Worm (Caenorhabditis elegans): ENCODE results near the gene R13H4.2.
A peak's percentile ranks its signal among the peaks of the same experiment; 100 is the strongest.

R13H4.2 gene

DNA sequence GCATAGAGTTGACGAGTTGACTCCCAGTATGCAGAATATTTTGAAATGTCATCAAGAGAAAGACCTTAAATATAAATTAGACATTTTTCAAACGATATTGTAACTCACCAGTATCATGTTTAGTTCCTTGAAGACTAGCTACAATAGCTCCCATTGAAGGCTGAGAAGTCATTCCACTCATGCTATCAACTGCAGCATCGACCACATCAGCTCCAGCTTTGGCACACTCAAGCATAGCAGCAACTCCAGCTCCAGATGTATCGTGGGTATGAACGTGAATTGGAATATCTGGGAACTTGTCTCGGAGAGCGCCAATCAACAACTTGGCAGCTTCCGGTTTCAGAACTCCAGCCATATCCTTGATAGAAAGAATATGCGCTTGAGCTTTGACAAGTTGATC lies 16.7 kb upstream of the R13H4.2 start:
- TF ChIP-seq ama-1 (optimal IDR thresholded peaks at IDR 0.05), result peak; percentile 42
- no peak for TF ChIP-seq hmg-11 (tag; optimal IDR thresholded peaks at IDR 0.05)
- TF ChIP-seq pqm-1 (tag; optimal IDR thresholded peaks at IDR 0.05), result no peak
- TF ChIP-seq egl-5 (tag; optimal IDR thresholded peaks at IDR 0.05), result no peak
- TF ChIP-seq nhr-23 (tag; optimal IDR thresholded peaks at IDR 0.05), result no peak
- TF ChIP-seq nhr-76 (tag; optimal IDR thresholded peaks at IDR 0.05), result no peak
- TF ChIP-seq egl-27 (tag; optimal IDR thresholded peaks at IDR 0.05), result no peak
- TF ChIP-seq daf-12 (tag; optimal IDR thresholded peaks at IDR 0.05), result no peak
- no peak for TF ChIP-seq ZK546.5 (tag; optimal IDR thresholded peaks at IDR 0.05)

DNA sequence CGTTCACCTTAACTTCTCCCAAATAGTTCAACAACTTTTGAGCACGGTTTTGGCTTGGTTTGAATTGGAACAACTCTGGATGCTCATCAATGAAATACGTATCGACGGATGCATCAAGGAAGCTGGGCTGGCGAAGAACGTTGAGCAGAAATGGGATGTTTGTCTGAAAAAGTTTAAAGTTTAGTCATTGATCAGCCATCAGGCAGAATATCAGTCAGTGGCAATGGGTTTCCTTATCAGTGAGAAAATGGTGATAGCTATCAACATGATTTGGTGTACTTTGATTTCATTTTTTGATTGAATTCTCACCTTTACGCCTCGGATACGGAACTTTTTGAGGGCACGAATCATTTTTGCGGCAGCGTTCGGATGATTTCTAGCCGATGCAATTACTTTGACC lies 15.6 kb upstream of the R13H4.2 start:
- TF ChIP-seq elt-2 (tag; optimal IDR thresholded peaks at IDR 0.05), result peak; percentile 62
- TF ChIP-seq tbx-2 (tag; optimal IDR thresholded peaks at IDR 0.05), result no peak
- TF ChIP-seq pqm-1 (tag; optimal IDR thresholded peaks at IDR 0.05), result peak; percentile 50
- TF ChIP-seq unc-62 (GFP tag; optimal IDR thresholded peaks at IDR 0.05), result no peak
- peak; percentile 89 for TF ChIP-seq ama-1 (optimal IDR thresholded peaks at IDR 0.05)
- no peak for TF ChIP-seq elt-3 (tag; optimal IDR thresholded peaks at IDR 0.05)
- peak; percentile 34 for TF ChIP-seq nhr-43 (tag; optimal IDR thresholded peaks at IDR 0.05; ENCODE audit: poor library complexity, severe bottlenecking)
- no peak for TF ChIP-seq fkh-10 (GFP tag; optimal IDR thresholded peaks at IDR 0.05)

DNA sequence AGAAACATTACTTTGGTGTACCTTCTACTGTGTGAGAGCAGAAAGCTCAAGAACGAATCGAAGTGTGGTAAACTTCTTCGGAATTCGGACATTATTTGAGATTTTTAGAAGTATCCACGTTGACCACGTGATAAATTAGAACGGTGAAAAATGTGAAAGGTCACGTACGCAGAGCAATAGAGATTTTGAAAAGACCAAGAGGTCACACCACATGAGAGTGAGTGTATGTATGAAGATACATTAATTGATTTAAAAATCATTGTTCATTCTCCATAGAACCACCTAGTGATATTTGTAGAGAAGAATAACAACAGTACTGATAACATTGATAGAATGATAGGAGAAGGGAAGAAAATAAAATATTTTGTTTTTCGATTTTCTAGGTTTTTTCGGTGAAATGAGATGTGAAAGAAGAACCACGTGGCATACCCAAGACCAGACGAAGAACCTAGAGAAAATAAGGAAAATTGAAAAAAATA lies 13.7 kb upstream of the R13H4.2 start, which contains the start of gene pyc-1:
Gene pyc-1 (minus strand): TSS at position 69 of the 479 bp plus-strand sequence.
- TF ChIP-seq nfya-1 (tag; optimal IDR thresholded peaks at IDR 0.05; ENCODE audit: insufficient read depth) (peak; percentile 30), pqm-1 (tag; optimal IDR thresholded peaks at IDR 0.05) (peak; percentile 74), daf-12 (tag; optimal IDR thresholded peaks at IDR 0.05) (no peak), pha-4 (tag; optimal IDR thresholded peaks at IDR 0.05) (peak; percentile 77), jun-1 (tag; optimal IDR thresholded peaks at IDR 0.05) (peak; percentile 56), nhr-77 (tag; optimal IDR thresholded peaks at IDR 0.05) (no peak), lsy-12 (tag; optimal IDR thresholded peaks at IDR 0.05) (peak; percentile 19), ama-1 (optimal IDR thresholded peaks at IDR 0.05) (peak; percentile 59), lin-39 (tag; optimal IDR thresholded peaks at IDR 0.05) (peak; percentile 15), elt-2 (tag; optimal IDR thresholded peaks at IDR 0.05) (peak; percentile 71), mdl-1 (tag; optimal IDR thresholded peaks at IDR 0.05) (no peak), ceh-28 (tag; optimal IDR thresholded peaks at IDR 0.05) (peak; percentile 7), nhr-25 (tag; optimal IDR thresholded peaks at IDR 0.05) (no peak)

DNA sequence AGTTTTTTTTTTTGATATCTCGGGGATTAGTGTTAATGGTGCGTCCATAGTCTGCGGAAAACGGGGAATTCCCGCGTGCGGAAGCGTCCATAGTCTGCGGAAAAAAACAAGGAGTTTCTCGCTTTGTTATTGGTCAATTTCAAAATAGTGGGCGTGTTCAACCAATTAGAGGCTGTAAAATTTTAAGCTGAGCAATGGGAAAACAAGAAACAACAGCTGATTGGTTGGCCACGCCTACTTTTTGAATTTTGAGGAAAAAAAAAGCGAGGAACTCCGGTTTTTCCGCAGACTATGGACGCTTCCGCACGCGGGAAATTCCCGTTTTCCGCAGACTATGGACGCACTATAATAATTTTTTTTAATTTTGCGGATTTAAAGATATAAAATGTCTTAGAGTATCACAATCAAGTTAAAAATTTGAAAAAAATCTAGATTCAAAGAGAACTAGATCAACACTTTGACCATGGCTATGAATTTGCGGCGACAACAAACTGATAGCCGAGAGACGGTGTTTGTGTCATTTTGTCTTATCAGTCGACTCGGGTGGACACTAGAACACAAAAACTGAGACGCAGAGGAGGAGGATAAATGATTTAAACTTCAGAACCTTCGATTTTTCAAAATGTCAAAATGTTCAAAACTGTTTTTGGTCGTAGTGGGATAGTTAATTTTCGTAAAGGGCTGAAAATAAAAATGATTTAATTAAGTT lies 12.9 kb upstream of the R13H4.2 start:
- TF ChIP-seq nfya-1 (tag; optimal IDR thresholded peaks at IDR 0.05; ENCODE audit: insufficient read depth) (peak; percentile 69), pha-4 (tag; optimal IDR thresholded peaks at IDR 0.05) (peak; percentile 7), ama-1 (optimal IDR thresholded peaks at IDR 0.05) (peak; percentile 44)

DNA sequence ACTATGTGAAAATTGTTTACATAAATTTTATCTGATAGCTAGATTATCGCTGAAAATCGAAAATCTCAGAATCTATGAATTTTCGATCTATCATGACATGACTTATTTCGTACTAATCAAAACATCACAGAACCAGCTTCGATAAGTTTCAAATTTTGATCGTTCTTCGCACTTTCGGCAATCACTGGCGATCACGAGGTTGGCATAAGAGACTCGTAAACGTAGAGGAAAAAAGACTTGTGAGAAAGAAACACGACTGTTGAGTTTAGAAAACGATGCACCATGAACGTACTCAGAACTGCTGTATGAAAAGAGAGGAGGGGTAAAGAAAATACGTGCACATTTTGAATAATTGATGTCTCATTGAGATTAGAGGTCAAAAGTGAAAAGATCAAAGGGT lies 12.2 kb upstream of the R13H4.2 start:
- TF ChIP-seq nhr-23 (tag; optimal IDR thresholded peaks at IDR 0.05), result peak; percentile 75
- TF ChIP-seq jun-1 (tag; optimal IDR thresholded peaks at IDR 0.05), result peak; percentile 69
- peak; percentile 84 for TF ChIP-seq pha-4 (tag; optimal IDR thresholded peaks at IDR 0.05)
- TF ChIP-seq elt-2 (tag; optimal IDR thresholded peaks at IDR 0.05), result peak; percentile 94
- peak; percentile 78 for TF ChIP-seq nhr-25 (tag; optimal IDR thresholded peaks at IDR 0.05)
- TF ChIP-seq nhr-11 (tag; optimal IDR thresholded peaks at IDR 0.05), result peak; percentile 67
- TF ChIP-seq pqm-1 (tag; optimal IDR thresholded peaks at IDR 0.05), result peak; percentile 97
- TF ChIP-seq nfya-1 (tag; optimal IDR thresholded peaks at IDR 0.05; ENCODE audit: insufficient read depth), result peak; percentile 85
- peak; percentile 87 for TF ChIP-seq elt-1 (tag; optimal IDR thresholded peaks at IDR 0.05)
- TF ChIP-seq snpc-4 (tag; optimal IDR thresholded peaks at IDR 0.05), result peak; percentile 12
- peak; percentile 83 for TF ChIP-seq ama-1 (optimal IDR thresholded peaks at IDR 0.05)
- no peak for TF ChIP-seq egl-27 (tag; optimal IDR thresholded peaks at IDR 0.05)
- peak; percentile 17 for TF ChIP-seq ztf-4 (tag; optimal IDR thresholded peaks at IDR 0.05)
- no peak for TF ChIP-seq tbx-2 (tag; optimal IDR thresholded peaks at IDR 0.05)
- TF ChIP-seq elt-3 (tag; optimal IDR thresholded peaks at IDR 0.05), result peak in 1 of 3 experiments; percentile 19
- no peak for TF ChIP-seq nhr-67 (tag; optimal IDR thresholded peaks at IDR 0.05)
- no peak for TF ChIP-seq fkh-2 (tag; optimal IDR thresholded peaks at IDR 0.05)
- TF ChIP-seq ceh-28 (tag; optimal IDR thresholded peaks at IDR 0.05), result no peak
- TF ChIP-seq nhr-237 (tag; optimal IDR thresholded peaks at IDR 0.05), result no peak
- peak; percentile 65 for TF ChIP-seq lsy-12 (tag; optimal IDR thresholded peaks at IDR 0.05)
- peak; percentile 25 for TF ChIP-seq R02D3.7 (tag; optimal IDR thresholded peaks at IDR 0.05)
- no peak for TF ChIP-seq unc-39 (tag; optimal IDR thresholded peaks at IDR 0.05)
- TF ChIP-seq ceh-16 (tag; optimal IDR thresholded peaks at IDR 0.05), result no peak
- TF ChIP-seq lin-39 (tag; optimal IDR thresholded peaks at IDR 0.05), result peak; percentile 77
- TF ChIP-seq eor-1 (tag; optimal IDR thresholded peaks at IDR 0.05), result peak in 1 of 2 experiments; percentile 9
- TF ChIP-seq mml-1 (tag; optimal IDR thresholded peaks at IDR 0.05), result peak; percentile 9
- peak; percentile 40 for TF ChIP-seq lin-15B (tag; optimal IDR thresholded peaks at IDR 0.05)
- TF ChIP-seq zag-1 (tag; optimal IDR thresholded peaks at IDR 0.05), result no peak
- TF ChIP-seq daf-12 (tag; optimal IDR thresholded peaks at IDR 0.05), result no peak
- TF ChIP-seq unc-62 (GFP tag; optimal IDR thresholded peaks at IDR 0.05), result peak; percentile 54
- peak; percentile 75 for TF ChIP-seq nhr-43 (tag; optimal IDR thresholded peaks at IDR 0.05; ENCODE audit: poor library complexity, severe bottlenecking)
